Worm (Caenorhabditis elegans): ENCODE measurements around the gene F40A3.7.

- TF ChIP-seq ets-5 (GFP tag; IDR thresholded peaks at IDR 0.05) (no peak), unc-62 (GFP tag; optimal IDR thresholded peaks at IDR 0.05) (no peak), nhr-19 (GFP tag; conservative IDR thresholded peaks at IDR 0.05) (no peak), xbp-1 (tag; optimal IDR thresholded peaks at IDR 0.05) (no peak), unc-30 (tag; optimal IDR thresholded peaks at IDR 0.05) (no peak), ama-1 (optimal IDR thresholded peaks at IDR 0.05) (no peak), ces-1 (GFP tag; optimal IDR thresholded peaks at IDR 0.05) (no peak), snpc-4 (tag; optimal IDR thresholded peaks at IDR 0.05) (no peak), pag-3 (tag; optimal IDR thresholded peaks at IDR 0.05; ENCODE audit: borderline replicate concordance, insufficient read depth) (no peak), elt-3 (tag; optimal IDR thresholded peaks at IDR 0.05) (no peak), nhr-71 (tag; optimal IDR thresholded peaks at IDR 0.05) (no peak)
Measured at ce11 chrV:7853900-7854299, 45.8 kb downstream of the F40A3.7 start.

All from whole organism, L1 larva.